Fruit fly (Drosophila melanogaster): ENCODE results near the gene Nepl8.

The Nepl8 gene

dm6 chr2L:16500469-16500868 is 12.5 kb downstream of the Nepl8 start:
- TF ChIP-seq EcR (GFP tag; optimal IDR thresholded peaks at IDR 0.05) (no peak), pan (optimal IDR thresholded peaks at IDR 0.05) (no peak), usp (GFP tag; optimal IDR thresholded peaks at IDR 0.05) (no peak), Dll (optimal IDR thresholded peaks at IDR 0.05) (no peak), psq (optimal IDR thresholded peaks at IDR 0.05) (no peak), CG8478 (optimal IDR thresholded peaks at IDR 0.05) (no peak)

DNA sequence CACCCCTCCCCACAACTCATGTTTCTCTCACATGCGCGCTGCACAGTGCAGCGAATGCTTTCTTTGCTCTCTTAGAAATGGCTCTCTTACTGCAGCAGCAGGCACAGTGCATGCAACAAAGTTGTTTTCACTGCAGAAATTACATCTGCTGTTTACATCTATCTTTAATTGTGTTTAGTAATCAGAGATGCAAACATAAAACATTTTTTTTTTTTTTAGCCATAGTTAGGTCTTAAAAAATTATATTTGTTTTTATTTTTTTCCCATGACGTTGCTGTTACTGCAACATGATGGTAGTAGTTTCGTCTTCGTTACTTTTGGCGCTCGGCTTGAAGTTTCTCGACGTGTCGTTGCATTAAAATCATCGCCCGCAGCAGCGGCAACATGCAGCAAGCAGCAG is 13.4 kb downstream of the Nepl8 start:
- TF ChIP-seq pan (optimal IDR thresholded peaks at IDR 0.05) (no peak), EcR (GFP tag; optimal IDR thresholded peaks at IDR 0.05) (no peak), Dll (optimal IDR thresholded peaks at IDR 0.05) (no peak), usp (GFP tag; optimal IDR thresholded peaks at IDR 0.05) (no peak), CG8478 (optimal IDR thresholded peaks at IDR 0.05) (no peak), psq (optimal IDR thresholded peaks at IDR 0.05) (no peak)

- TF ChIP-seq pan (optimal IDR thresholded peaks at IDR 0.05) = no peak
- no peak for TF ChIP-seq psq (optimal IDR thresholded peaks at IDR 0.05)
- TF ChIP-seq Dll (optimal IDR thresholded peaks at IDR 0.05) = no peak
- TF ChIP-seq EcR (GFP tag; optimal IDR thresholded peaks at IDR 0.05) = no peak
- TF ChIP-seq CG8478 (optimal IDR thresholded peaks at IDR 0.05) = no peak
- no peak for TF ChIP-seq usp (GFP tag; optimal IDR thresholded peaks at IDR 0.05)
Observed at dm6 chr2L:16502898-16503551, 15.1 kb downstream of the Nepl8 start.

- TF ChIP-seq EcR (GFP tag; optimal IDR thresholded peaks at IDR 0.05) = no peak
- TF ChIP-seq pan (optimal IDR thresholded peaks at IDR 0.05) = no peak
- no peak for TF ChIP-seq Dll (optimal IDR thresholded peaks at IDR 0.05)
- no peak for TF ChIP-seq usp (GFP tag; optimal IDR thresholded peaks at IDR 0.05)
- TF ChIP-seq psq (optimal IDR thresholded peaks at IDR 0.05) = no peak
- TF ChIP-seq CG8478 (optimal IDR thresholded peaks at IDR 0.05) = no peak
Observed at dm6 chr2L:16507197-16507596, 19.2 kb downstream of the Nepl8 start.

DNA sequence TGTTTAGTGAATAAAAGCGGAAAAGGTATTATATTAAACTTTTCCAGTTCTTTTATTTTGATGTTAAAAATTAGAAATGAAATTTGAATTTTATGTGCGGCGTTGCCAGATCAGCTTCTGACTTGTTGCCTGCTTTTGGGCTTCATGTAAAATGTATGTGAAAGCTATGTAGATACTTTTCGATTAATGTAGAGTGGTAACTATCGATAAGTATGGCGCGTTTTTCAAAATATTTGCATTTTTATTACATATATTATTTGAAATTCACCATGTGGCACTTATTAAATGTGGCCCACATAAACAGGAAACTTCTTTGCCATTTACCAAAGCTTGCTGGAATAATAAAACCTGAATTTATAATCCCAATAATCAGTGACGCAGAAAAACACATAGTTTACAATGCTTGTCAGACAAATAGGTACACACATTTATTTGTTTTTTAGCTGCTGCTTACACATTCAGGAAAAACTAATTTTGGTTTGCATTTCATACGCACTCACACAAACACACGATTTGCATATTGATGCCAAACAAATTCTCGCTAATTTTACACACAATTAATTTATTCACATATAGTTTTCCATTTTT is 19.8 kb downstream of the Nepl8 start:
- TF ChIP-seq usp (GFP tag; optimal IDR thresholded peaks at IDR 0.05) (no peak), pan (optimal IDR thresholded peaks at IDR 0.05) (no peak), psq (optimal IDR thresholded peaks at IDR 0.05) (no peak), EcR (GFP tag; optimal IDR thresholded peaks at IDR 0.05) (no peak), CG8478 (optimal IDR thresholded peaks at IDR 0.05) (no peak), Dll (optimal IDR thresholded peaks at IDR 0.05) (no peak)

dm6 chr2L:16511277-16511678 is 23.3 kb downstream of the Nepl8 start:
- TF ChIP-seq pan (optimal IDR thresholded peaks at IDR 0.05) (no peak), usp (GFP tag; optimal IDR thresholded peaks at IDR 0.05) (no peak), EcR (GFP tag; optimal IDR thresholded peaks at IDR 0.05) (no peak), CG8478 (optimal IDR thresholded peaks at IDR 0.05) (no peak), psq (optimal IDR thresholded peaks at IDR 0.05) (no peak), Dll (optimal IDR thresholded peaks at IDR 0.05) (no peak)

dm6 chr2L:16519582-16520474 is 31.9 kb downstream of the Nepl8 start:
- peak; percentile 41 for TF ChIP-seq Dll (optimal IDR thresholded peaks at IDR 0.05)
- TF ChIP-seq CG8478 (optimal IDR thresholded peaks at IDR 0.05) = no peak

DNA sequence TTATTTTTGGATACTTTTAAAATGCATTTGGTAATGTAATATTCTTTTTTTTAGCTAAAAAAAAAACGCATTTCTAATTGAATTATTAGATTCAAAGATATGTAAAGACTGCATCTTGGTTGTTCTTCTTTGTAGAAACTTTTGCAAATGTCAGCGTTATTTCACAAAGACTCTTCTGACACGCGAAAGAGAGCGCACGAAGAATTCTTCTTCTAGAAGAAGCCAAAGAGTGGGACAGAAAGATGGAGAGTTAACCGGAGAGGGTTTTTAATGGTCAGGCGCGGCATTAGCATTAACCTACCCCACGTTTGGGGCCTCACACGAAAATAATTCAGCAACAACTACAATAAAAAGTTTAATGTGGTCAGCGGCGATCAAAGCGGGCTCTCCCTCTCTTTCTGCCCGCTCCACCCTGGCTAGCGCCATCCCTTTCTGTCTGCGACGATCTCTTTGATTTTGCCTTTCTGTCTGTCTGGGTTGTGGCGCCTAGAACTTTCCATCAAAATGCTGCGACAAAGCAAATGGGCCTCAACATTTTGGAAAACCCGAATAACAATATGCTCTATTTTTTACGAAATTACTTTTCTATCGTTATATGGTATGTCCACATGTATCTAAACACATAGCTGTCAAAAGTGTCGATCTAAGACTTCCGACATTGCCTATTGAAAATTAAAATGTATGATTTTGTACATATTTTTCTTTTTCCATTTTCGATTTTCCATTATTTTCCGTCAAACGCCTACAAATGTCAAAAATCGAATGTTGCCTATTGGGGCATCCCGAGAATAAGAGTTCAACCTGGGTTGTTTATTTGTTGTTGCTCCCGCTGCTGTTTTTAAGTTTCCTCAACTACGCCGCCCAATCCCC is 32.8 kb downstream of the Nepl8 start:
- TF ChIP-seq pan (optimal IDR thresholded peaks at IDR 0.05) = no peak
- TF ChIP-seq CG8478 (optimal IDR thresholded peaks at IDR 0.05) = no peak
- TF ChIP-seq Dll (optimal IDR thresholded peaks at IDR 0.05) = no peak
- no peak for TF ChIP-seq psq (optimal IDR thresholded peaks at IDR 0.05)
- TF ChIP-seq EcR (GFP tag; optimal IDR thresholded peaks at IDR 0.05) = no peak
- TF ChIP-seq usp (GFP tag; optimal IDR thresholded peaks at IDR 0.05) = no peak

dm6 chr2L:16521345-16522285 is 33.7 kb downstream of the Nepl8 start:
- TF ChIP-seq EcR (GFP tag; optimal IDR thresholded peaks at IDR 0.05) (peak in 1 of 2 experiments; percentile 60), pan (optimal IDR thresholded peaks at IDR 0.05) (no peak), Dll (optimal IDR thresholded peaks at IDR 0.05) (peak; percentile 70)

dm6 chr2L:16522286-16522646 is 34.3 kb downstream of the Nepl8 start:
- TF ChIP-seq EcR (GFP tag; optimal IDR thresholded peaks at IDR 0.05) (no peak), psq (optimal IDR thresholded peaks at IDR 0.05) (no peak), usp (GFP tag; optimal IDR thresholded peaks at IDR 0.05) (no peak), Dll (optimal IDR thresholded peaks at IDR 0.05) (no peak), pan (optimal IDR thresholded peaks at IDR 0.05) (no peak), CG8478 (optimal IDR thresholded peaks at IDR 0.05) (no peak)

Measured in whole organism.